Worm (Caenorhabditis elegans) whole organism, L4 larva: ENCODE data around the gene Y57G11C.40.

Experiments used
- set-16 ChIP-seq: fragments of 200-800 bp; sonication (Bioruptor generic); IDR thresholded peaks from 2 replicates; pipeline ENCODE4 v1.3.6; 2022; ENCODE audit warnings: missing genetic modification reagents, missing genetic modification characterization, missing compliant biosample characterization
- snpc-1.2 ChIP-seq: fragments of 200-800 bp; sonication (Bioruptor generic); IDR thresholded peaks from 2 replicates; pipeline ENCODE4 v1.3.6; 2022; ENCODE audit warnings: missing genetic modification reagents, missing genetic modification characterization, missing compliant biosample characterization

The Y57G11C.40 gene

ce11 chrIV:14655916-14656315 lies 48.1 kb downstream of the Y57G11C.40 start:
- TF ChIP-seq set-16 (GFP tag; lab: Robert Waterston, UW) (peak; percentile 61), snpc-1.2 (GFP tag; lab: Robert Waterston, UW) (0 out of 2 replicates have a peak, but pooled peaks have one; percentile 52)

ce11 chrIV:14654667-14655066 lies 49.4 kb downstream of the Y57G11C.40 start:
- peak; percentile 76 for TF ChIP-seq set-16 (GFP tag; lab: Robert Waterston, UW)
